Worm (Caenorhabditis elegans) whole organism, L3 larva: ENCODE results near the gene T04A6.2.
"Not testable (repeated sequence)": the region's sequence is repeated elsewhere in the genome, so short reads cannot be mapped to it uniquely, and the experiment has no call there.

Experiments used
- R02D3.7 ChIP-seq: fragments of 150-350 bp; optimal IDR thresholded peaks from 2 replicates; lab custom pipeline; 2014; ENCODE audit warnings: missing biosample characterization, missing genetic modification characterization
- ZK546.5 ChIP-seq: sonication (generic microtip); optimal IDR thresholded peaks from 2 replicates; lab custom pipeline; 2017; ENCODE audit warnings: missing biosample characterization, missing genetic modification characterization
- ama-1 ChIP-seq: fragments of 150-350 bp; optimal IDR thresholded peaks from 2 replicates; lab custom pipeline; 2018
- ceh-16 ChIP-seq: sonication (generic microtip); optimal IDR thresholded peaks from 2 replicates; lab custom pipeline; 2017; ENCODE audit warnings: missing biosample characterization, missing genetic modification characterization
- ceh-28 ChIP-seq: fragments of 150-350 bp; optimal IDR thresholded peaks from 2 replicates; lab custom pipeline; 2014; ENCODE audit warnings: missing biosample characterization, missing genetic modification reagents, missing genetic modification characterization
- ceh-82 ChIP-seq: fragments of 150-350 bp; optimal IDR thresholded peaks from 2 replicates; lab custom pipeline; 2014; ENCODE audit warnings: missing biosample characterization, missing genetic modification characterization
- ceh-9 ChIP-seq: sonication (generic microtip); optimal IDR thresholded peaks from 2 replicates; lab custom pipeline; 2018; ENCODE audit warnings: missing biosample characterization, missing genetic modification characterization
- daf-12 ChIP-seq: fragments of 150-350 bp; optimal IDR thresholded peaks from 2 replicates; lab custom pipeline; 2014; ENCODE audit warnings: missing biosample characterization, missing genetic modification reagents, missing genetic modification characterization
- egl-27 ChIP-seq: sonication (generic microtip); optimal IDR thresholded peaks from 4 replicates; lab custom pipeline; 2017; ENCODE audit warnings: missing biosample characterization, missing genetic modification reagents, missing genetic modification characterization
- elt-1 ChIP-seq: fragments of 150-350 bp; optimal IDR thresholded peaks from 2 replicates; lab custom pipeline; 2014; ENCODE audit warnings: missing biosample characterization, missing genetic modification characterization
- elt-3 ChIP-seq, 3 experiments: fragments of 150-350 bp in 1 of 3; sonication (generic microtip) in 2 of 3; optimal IDR thresholded peaks; 2 replicates in 2 of 3; 4 replicates in 1 of 3; lab custom pipeline; 2014 to 2017; ENCODE audit warnings: missing biosample characterization in 3 of 3, missing genetic modification characterization in 3 of 3
- eor-1 ChIP-seq, 2 experiments: fragments of 150-350 bp; optimal IDR thresholded peaks; 2 replicates each; lab custom pipeline; 2014 to 2018; ENCODE audit warnings: missing biosample characterization in 2 of 2, missing genetic modification characterization in 2 of 2
- fkh-2 ChIP-seq: fragments of 150-350 bp; optimal IDR thresholded peaks from 2 replicates; lab custom pipeline; 2014; ENCODE audit warnings: missing biosample characterization, missing genetic modification reagents, missing genetic modification characterization
- fos-1 ChIP-seq: fragments of 150-350 bp; optimal IDR thresholded peaks from 2 replicates; lab custom pipeline; 2014; ENCODE audit warnings: missing biosample characterization, missing genetic modification characterization
- hmg-11 ChIP-seq: sonication (generic microtip); optimal IDR thresholded peaks from 2 replicates; lab custom pipeline; 2016; ENCODE audit warnings: missing genetic modification characterization, missing compliant biosample characterization
- jun-1 ChIP-seq: fragments of 150-350 bp; optimal IDR thresholded peaks from 2 replicates; lab custom pipeline; 2014; ENCODE audit warnings: missing biosample characterization, missing genetic modification reagents, missing genetic modification characterization
- lin-39 ChIP-seq: fragments of 150-350 bp; optimal IDR thresholded peaks from 2 replicates; lab custom pipeline; 2018; ENCODE audit warnings: missing biosample characterization, missing genetic modification reagents, missing genetic modification characterization
- mdl-1 ChIP-seq: fragments of 150-350 bp; optimal IDR thresholded peaks from 2 replicates; lab custom pipeline; 2014; ENCODE audit warnings: missing biosample characterization, missing genetic modification characterization
- mml-1 ChIP-seq: fragments of 150-350 bp; sonication (generic microtip); optimal IDR thresholded peaks from 3 replicates; lab custom pipeline; 2014; ENCODE audit warnings: missing biosample characterization, missing genetic modification characterization
- nhr-11 ChIP-seq: fragments of 150-350 bp; optimal IDR thresholded peaks from 2 replicates; lab custom pipeline; 2014; ENCODE audit warnings: missing biosample characterization, missing genetic modification characterization
- nhr-12 ChIP-seq: fragments of 150-350 bp; optimal IDR thresholded peaks from 2 replicates; lab custom pipeline; 2014; ENCODE audit warnings: missing biosample characterization, missing genetic modification characterization
- nhr-23 ChIP-seq: fragments of 150-350 bp; optimal IDR thresholded peaks from 2 replicates; lab custom pipeline; 2014; ENCODE audit warnings: missing biosample characterization, missing genetic modification reagents, missing genetic modification characterization
- nhr-237 ChIP-seq: fragments of 150-350 bp; optimal IDR thresholded peaks from 2 replicates; lab custom pipeline; 2014; ENCODE audit warnings: missing biosample characterization, missing genetic modification characterization
- nhr-25 ChIP-seq: sonication (generic microtip); optimal IDR thresholded peaks from 2 replicates; lab custom pipeline; 2017; ENCODE audit warnings: missing biosample characterization, missing genetic modification characterization
- nhr-28 ChIP-seq: fragments of 150-350 bp; optimal IDR thresholded peaks from 2 replicates; lab custom pipeline; 2014; ENCODE audit warnings: missing biosample characterization, missing genetic modification characterization
- nhr-67 ChIP-seq: fragments of 150-350 bp; optimal IDR thresholded peaks from 2 replicates; lab custom pipeline; 2014; ENCODE audit warnings: missing biosample characterization, missing genetic modification characterization
- nhr-77 ChIP-seq: fragments of 150-350 bp; optimal IDR thresholded peaks from 2 replicates; lab custom pipeline; 2014; ENCODE audit warnings: missing biosample characterization, missing genetic modification characterization
- sea-2 ChIP-seq: fragments of 150-350 bp; sonication (generic microtip); optimal IDR thresholded peaks from 4 replicates; lab custom pipeline; 2014; ENCODE audit warnings: missing biosample characterization, missing genetic modification reagents, missing genetic modification characterization
- skn-1 ChIP-seq: fragments of 150-350 bp; optimal IDR thresholded peaks from 2 replicates; lab custom pipeline; 2014; ENCODE audit warnings: missing biosample characterization, missing genetic modification characterization
- snpc-4 ChIP-seq: fragments of 150-350 bp; optimal IDR thresholded peaks from 2 replicates; lab custom pipeline; 2014; ENCODE audit warnings: missing biosample characterization, missing genetic modification characterization
- tbx-2 ChIP-seq: sonication (generic microtip); optimal IDR thresholded peaks from 2 replicates; lab custom pipeline; 2016; ENCODE audit warnings: mild to moderate bottlenecking, missing genetic modification characterization, missing compliant biosample characterization
- unc-39 ChIP-seq: sonication (generic microtip); optimal IDR thresholded peaks from 4 replicates; lab custom pipeline; 2017; ENCODE audit warnings: missing biosample characterization, missing genetic modification characterization
- zag-1 ChIP-seq: fragments of 150-350 bp; optimal IDR thresholded peaks from 2 replicates; lab custom pipeline; 2014; ENCODE audit warnings: missing biosample characterization, missing genetic modification characterization
- ztf-11 ChIP-seq: fragments of 150-350 bp; optimal IDR thresholded peaks from 2 replicates; lab custom pipeline; 2014; ENCODE audit warnings: missing biosample characterization, missing genetic modification characterization

Gene T04A6.2

ce11 chrIII:7594482-7594881 lies 20.1 kb upstream of the T04A6.2 start, which contains the start of gene Y80D4G.2:
TSS of gene Y80D4G.2 (minus strand) at chrIII:7594582.
- not testable (repeated sequence) for TF ChIP-seq zag-1, unc-39, nhr-28 (tag; lab: Kevin White, UChicago)

- TF ChIP-seq skn-1 (tag; lab: Kevin White, UChicago) (no peak), snpc-4 (tag; lab: Kevin White, UChicago) (no peak), nhr-77 (tag; lab: Kevin White, UChicago) (no peak), eor-1 (tag; optimal IDR thresholded peaks at IDR 0.05; lab: Kevin White, UChicago) (no peak), egl-27 (tag; lab: Kevin White, UChicago) (no peak), ceh-16 (tag; lab: Kevin White, UChicago) (no peak), R02D3.7 (tag; lab: Kevin White, UChicago) (no peak), hmg-11 (no peak), ama-1 (lab: Kevin White, UChicago) (no peak), elt-1 (no peak), ceh-9 (tag; lab: Kevin White, UChicago) (no peak), ceh-82 (tag; lab: Kevin White, UChicago) (no peak), mml-1 (no peak), nhr-237 (no peak), lin-39 (tag; lab: Kevin White, UChicago) (no peak), tbx-2 (tag; lab: Kevin White, UChicago) (no peak), nhr-11 (tag; lab: Kevin White, UChicago) (no peak), fos-1 (no peak), nhr-67 (tag; lab: Kevin White, UChicago) (no peak)
These were observed 6.4 kb upstream of the T04A6.2 start, which contains the start of gene T04A6.3 for ce11 chrIII:7608223-7608622. TSS of gene T04A6.3 (minus strand) at chrIII:7608323.

ce11 chrIII:7609168-7609567 lies 5.5 kb upstream of the T04A6.2 start, which contains the start of gene nsph-4.3:
TSS of gene nsph-4.3 (minus strand) at chrIII:7609268.
- TF ChIP-seq ZK546.5 (tag; lab: Kevin White, UChicago) (no peak), R02D3.7 (tag; lab: Kevin White, UChicago) (no peak), skn-1 (tag; lab: Kevin White, UChicago) (no peak), fos-1 (no peak), eor-1 (tag; optimal IDR thresholded peaks at IDR 0.05; lab: Kevin White, UChicago) (no peak), mml-1 (no peak), nhr-23 (tag; lab: Kevin White, UChicago) (no peak), mdl-1 (no peak), fkh-2 (tag; lab: Kevin White, UChicago) (no peak), tbx-2 (tag; lab: Kevin White, UChicago) (no peak), nhr-25 (tag; lab: Kevin White, UChicago) (no peak), daf-12 (tag; lab: Kevin White, UChicago) (no peak)

ce11 chrIII:7616228-7616627 lies 1.6 kb downstream of the T04A6.2 start, which contains the start of gene T04A6.1:
TSS of gene T04A6.1 (plus strand) at chrIII:7616528.
- TF ChIP-seq ama-1 (lab: Kevin White, UChicago) (no peak), elt-1 (no peak), nhr-237 (no peak), ceh-16 (tag; lab: Kevin White, UChicago) (no peak), ztf-11 (tag; lab: Kevin White, UChicago) (no peak), jun-1 (tag; lab: Kevin White, UChicago) (no peak), ceh-28 (no peak), nhr-12 (tag; lab: Kevin White, UChicago) (no peak), elt-3 (tag; optimal IDR thresholded peaks at IDR 0.05; lab: Kevin White, UChicago) (no peak), nhr-67 (tag; lab: Kevin White, UChicago) (no peak), sea-2 (GFP tag; lab: Kevin White, UChicago) (no peak)
- TF ChIP-seq, all 47 proteins: peak for 0

ce11 chrIII:7618294-7618693 lies 3.7 kb downstream of the T04A6.2 start:
- no peak for TF ChIP-seq fos-1
- peak; percentile 77 for TF ChIP-seq nhr-23 (tag; lab: Kevin White, UChicago)
- no peak for TF ChIP-seq elt-3 (tag; optimal IDR thresholded peaks at IDR 0.05; lab: Kevin White, UChicago)
